Fruit fly (Drosophila melanogaster) whole organism, prepupa: ENCODE measurements around the gene CG15263.

Source experiments
- Blimp-1 ChIP-seq: fragments of 200-800 bp; sonication (Bioruptor generic); optimal IDR thresholded peaks from 3 replicates; lab custom pipeline; 2017; ENCODE audit warnings: missing biosample characterization, missing genetic modification characterization, mild to moderate bottlenecking, moderate library complexity, missing genetic modification reagents
- CG10669 ChIP-seq: fragments of 200-800 bp; sonication (Bioruptor generic); optimal IDR thresholded peaks from 3 replicates; lab custom pipeline; 2018; ENCODE audit warnings: missing biosample characterization, mild to moderate bottlenecking, missing genetic modification characterization, moderate library complexity
- CG34406 ChIP-seq: fragments of 200-800 bp; sonication (Bioruptor generic); optimal IDR thresholded peaks from 3 replicates; lab custom pipeline; 2016; ENCODE audit warnings: missing biosample characterization, missing genetic modification characterization
- CG4318 ChIP-seq: fragments of 200-800 bp; sonication (Bioruptor generic); optimal IDR thresholded peaks from 3 replicates; lab custom pipeline; 2017; ENCODE audit warnings: missing biosample characterization, mild to moderate bottlenecking, missing genetic modification characterization
- CG6163 ChIP-seq: fragments of 200-800 bp; sonication (Bioruptor generic); IDR thresholded peaks from 3 replicates; pipeline ENCODE4 v1.3.6; 2022; ENCODE audit warnings: missing biosample characterization, missing genetic modification characterization
- CG6792 ChIP-seq: fragments of 200-800 bp; sonication (Bioruptor generic); optimal IDR thresholded peaks from 3 replicates; lab custom pipeline; 2016; ENCODE audit warnings: missing biosample characterization, missing genetic modification characterization
- CG6854 ChIP-seq: fragments of 200-800 bp; sonication (Bioruptor generic); optimal IDR thresholded peaks from 2 replicates; lab custom pipeline; 2017; ENCODE audit warnings: missing biosample characterization, mild to moderate bottlenecking, missing genetic modification characterization
- CG7368 ChIP-seq: fragments of 200-800 bp; sonication (Bioruptor generic); optimal IDR thresholded peaks from 3 replicates; lab custom pipeline; 2016; ENCODE audit warnings: missing biosample characterization, missing genetic modification characterization
- CG8119 ChIP-seq: fragments of 200-800 bp; sonication (Bioruptor generic); IDR thresholded peaks from 3 replicates; pipeline ENCODE4 v1.3.6; 2022; ENCODE audit warnings: missing biosample characterization, missing genetic modification characterization
- CG8319 ChIP-seq: fragments of 200-800 bp; sonication (Bioruptor generic); optimal IDR thresholded peaks from 3 replicates; lab custom pipeline; 2016; ENCODE audit warnings: missing biosample characterization, missing genetic modification characterization
- Eip75B ChIP-seq: fragments of 200-800 bp; sonication (Bioruptor generic); optimal IDR thresholded peaks from 3 replicates; lab custom pipeline; 2016; ENCODE audit warnings: missing biosample characterization, missing genetic modification characterization
- Eip78C ChIP-seq: fragments of 200-800 bp; sonication (Bioruptor generic); peaks from one replicate; lab custom pipeline; 2016; ENCODE audit warnings: missing biosample characterization, missing genetic modification characterization
- Eip93F ChIP-seq: fragments of 200-800 bp; sonication (Bioruptor generic); optimal IDR thresholded peaks from 2 replicates; lab custom pipeline; 2016; ENCODE audit warnings: missing biosample characterization, mild to moderate bottlenecking, missing genetic modification characterization
- Ets21C ChIP-seq: fragments of 200-800 bp; sonication (Bioruptor generic); optimal IDR thresholded peaks from 3 replicates; lab custom pipeline; 2016; ENCODE audit warnings: missing biosample characterization, missing genetic modification characterization
- Ets96B ChIP-seq: fragments of 200-800 bp; optimal IDR thresholded peaks from 2 replicates; lab custom pipeline; 2019; ENCODE audit warnings: missing biosample characterization, mild to moderate bottlenecking, missing genetic modification characterization, moderate library complexity
- Gug ChIP-seq: fragments of 200-800 bp; sonication (Bioruptor generic); IDR thresholded peaks from 2 replicates; pipeline ENCODE4 v1.3.6; 2022; ENCODE audit warnings: missing biosample characterization, missing genetic modification characterization
- Hr39 ChIP-seq: fragments of 200-800 bp; sonication (Bioruptor generic); optimal IDR thresholded peaks from 2 replicates; lab custom pipeline; 2016; ENCODE audit warnings: missing biosample characterization, missing genetic modification characterization
- Hr4 ChIP-seq: fragments of 200-800 bp; sonication (Bioruptor generic); optimal IDR thresholded peaks from 3 replicates; lab custom pipeline; 2016; ENCODE audit warnings: missing biosample characterization, missing genetic modification characterization
- Lpt ChIP-seq: fragments of 200-800 bp; sonication (Bioruptor generic); optimal IDR thresholded peaks from 3 replicates; lab custom pipeline; 2016; ENCODE audit warnings: missing biosample characterization, missing genetic modification characterization
- Met ChIP-seq: fragments of 200-800 bp; sonication (Bioruptor generic); optimal IDR thresholded peaks from 3 replicates; lab custom pipeline; 2016; ENCODE audit warnings: missing biosample characterization, missing genetic modification characterization
- OdsH ChIP-seq: fragments of 200-800 bp; sonication (Bioruptor generic); optimal IDR thresholded peaks from 3 replicates; lab custom pipeline; 2016; ENCODE audit warnings: missing biosample characterization, missing genetic modification characterization
- Smox ChIP-seq: fragments of 200-800 bp; sonication (Bioruptor generic); optimal IDR thresholded peaks from 3 replicates; lab custom pipeline; 2016; ENCODE audit warnings: missing biosample characterization, missing genetic modification characterization
- Sox102F ChIP-seq: fragments of 200-800 bp; sonication (Bioruptor generic); optimal IDR thresholded peaks from 2 replicates; lab custom pipeline; 2016; ENCODE audit warnings: missing biosample characterization, mild to moderate bottlenecking, missing genetic modification characterization
- achi ChIP-seq: fragments of 200-800 bp; sonication (Bioruptor generic); optimal IDR thresholded peaks from 3 replicates; lab custom pipeline; 2016; ENCODE audit warnings: missing biosample characterization, missing genetic modification characterization
- acj6 ChIP-seq: fragments of 200-800 bp; sonication (Bioruptor generic); optimal IDR thresholded peaks from 3 replicates; lab custom pipeline; 2016; ENCODE audit warnings: missing biosample characterization, missing genetic modification characterization
- cyc ChIP-seq: fragments of 200-800 bp; sonication (Bioruptor generic); optimal IDR thresholded peaks from 3 replicates; lab custom pipeline; 2016; ENCODE audit warnings: missing biosample characterization, missing genetic modification characterization
- dac ChIP-seq: fragments of 200-800 bp; sonication (Bioruptor generic); optimal IDR thresholded peaks from 2 replicates; lab custom pipeline; 2017; ENCODE audit warnings: missing biosample characterization, mild to moderate bottlenecking, missing genetic modification characterization
- dsx ChIP-seq: fragments of 200-800 bp; optimal IDR thresholded peaks from 3 replicates; lab custom pipeline; 2019; ENCODE audit warnings: missing biosample characterization, mild to moderate bottlenecking, missing genetic modification characterization, moderate library complexity; ENCODE audit not compliant: poor library complexity, severe bottlenecking
- eg ChIP-seq: fragments of 200-800 bp; sonication (Bioruptor generic); IDR thresholded peaks from 3 replicates; pipeline ENCODE4 v1.3.6; 2022; ENCODE audit warnings: missing biosample characterization, missing genetic modification characterization
- esn ChIP-seq: fragments of 200-800 bp; sonication (Bioruptor generic); optimal IDR thresholded peaks from 2 replicates; lab custom pipeline; 2016; ENCODE audit warnings: missing biosample characterization, mild to moderate bottlenecking, missing genetic modification characterization, moderate library complexity
- fd59A ChIP-seq: fragments of 200-800 bp; sonication (Bioruptor generic); optimal IDR thresholded peaks from 2 replicates; lab custom pipeline; 2017; ENCODE audit warnings: missing biosample characterization, mild to moderate bottlenecking, missing genetic modification characterization, missing genetic modification reagents
- fd85E ChIP-seq: fragments of 200-800 bp; sonication (Bioruptor generic); optimal IDR thresholded peaks from 3 replicates; lab custom pipeline; 2016; ENCODE audit warnings: missing biosample characterization, missing genetic modification characterization
- fkh ChIP-seq: fragments of 200-800 bp; sonication (Bioruptor generic); optimal IDR thresholded peaks from 3 replicates; lab custom pipeline; 2017; ENCODE audit warnings: missing biosample characterization, mild to moderate bottlenecking, missing genetic modification characterization, moderate library complexity
- lz ChIP-seq: fragments of 200-800 bp; sonication (Bioruptor generic); optimal IDR thresholded peaks from 3 replicates; lab custom pipeline; 2016; ENCODE audit warnings: missing biosample characterization, missing genetic modification characterization
- net ChIP-seq: fragments of 200-800 bp; sonication (Bioruptor generic); optimal IDR thresholded peaks from 3 replicates; lab custom pipeline; 2016; ENCODE audit warnings: missing biosample characterization, missing genetic modification characterization
- pdm3 ChIP-seq: fragments of 200-800 bp; sonication (Bioruptor generic); optimal IDR thresholded peaks from 3 replicates; lab custom pipeline; 2016; ENCODE audit warnings: missing biosample characterization, missing genetic modification characterization
- svp ChIP-seq: fragments of 200-800 bp; sonication (Bioruptor generic); peaks from one replicate; lab custom pipeline; 2016; ENCODE audit warnings: missing biosample characterization, missing genetic modification characterization
- topi ChIP-seq: fragments of 200-800 bp; sonication (Bioruptor generic); optimal IDR thresholded peaks from 3 replicates; lab custom pipeline; 2016; ENCODE audit warnings: missing biosample characterization, missing genetic modification characterization
- vri ChIP-seq: fragments of 200-800 bp; sonication (Bioruptor generic); optimal IDR thresholded peaks from 3 replicates; lab custom pipeline; 2016; ENCODE audit warnings: missing biosample characterization, mild to moderate bottlenecking, missing genetic modification characterization

Gene CG15263

DNA sequence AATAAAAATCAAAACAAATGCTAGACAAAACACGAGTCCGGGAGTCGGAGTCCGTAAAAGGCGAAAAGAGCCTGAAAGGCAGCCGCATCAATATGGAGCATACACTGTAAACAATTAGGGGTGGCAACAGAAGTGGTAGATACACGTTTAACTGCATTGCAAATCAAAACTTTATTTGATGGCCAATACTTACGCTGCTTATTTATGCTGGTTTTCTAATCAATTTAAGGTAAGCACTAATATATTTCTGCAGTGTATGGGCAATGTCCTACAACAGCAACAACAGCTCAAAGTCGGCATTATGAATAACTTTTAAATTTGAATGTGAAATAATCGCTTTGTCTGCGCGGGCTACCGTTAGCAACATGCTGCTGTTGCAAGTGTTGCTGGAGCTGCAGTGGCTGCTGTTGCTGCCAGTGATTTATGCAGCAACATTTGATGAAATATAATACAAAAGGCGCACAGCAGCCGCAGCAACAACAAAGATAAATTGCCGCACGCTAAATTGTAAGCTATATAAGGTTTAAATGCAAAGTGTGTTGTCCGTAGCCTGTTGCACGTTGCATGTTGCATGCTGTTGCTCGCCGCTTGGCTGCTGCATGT is 11.2 kb upstream of the CG15263 start (continued):
- TF ChIP-seq Eip75B = peak; percentile 5
- TF ChIP-seq net (GFP tag; lab: Kevin White, UChicago) = no peak
- no peak for TF ChIP-seq dac (GFP tag; lab: Kevin White, UChicago)
- TF ChIP-seq Ets96B (tag; lab: Kevin White, UChicago) = peak; percentile 14
- TF ChIP-seq CG7368 (GFP tag; lab: Kevin White, UChicago) = no peak
- TF ChIP-seq Sox102F = peak; percentile 1
- peak; percentile 25 for TF ChIP-seq esn (GFP tag; lab: Kevin White, UChicago)
- no peak for TF ChIP-seq fkh (GFP tag; lab: Kevin White, UChicago)
- no peak for TF ChIP-seq dsx (GFP tag; lab: Kevin White, UChicago)
- no peak for TF ChIP-seq Ets21C (GFP tag; lab: Kevin White, UChicago)
- TF ChIP-seq Hr4 (GFP tag; lab: Kevin White, UChicago) = peak; percentile 54
- no peak for TF ChIP-seq CG34406
- peak; percentile 78 for TF ChIP-seq svp (GFP tag; lab: Kevin White, UChicago)
- no peak for TF ChIP-seq vri
- TF ChIP-seq Hr39 (GFP tag; lab: Kevin White, UChicago) = peak; percentile 26
- 0 out of 3 replicates have a peak, but pooled peaks have one; percentile 40 for TF ChIP-seq CG8119
- TF ChIP-seq achi (GFP tag; lab: Kevin White, UChicago) = peak; percentile 35
- no peak for TF ChIP-seq Smox (GFP tag; lab: Kevin White, UChicago)
- TF ChIP-seq eg = 0 out of 3 replicates have a peak, but pooled peaks have one; percentile 29
- no peak for TF ChIP-seq Blimp-1
- no peak for TF ChIP-seq Lpt (GFP tag; lab: Kevin White, UChicago)
- TF ChIP-seq topi (GFP tag; lab: Kevin White, UChicago) = peak; percentile 30
- TF ChIP-seq pdm3 (GFP tag; lab: Kevin White, UChicago) = peak; percentile 40
- no peak for TF ChIP-seq CG6792 (GFP tag; lab: Kevin White, UChicago)
- TF ChIP-seq OdsH (GFP tag; lab: Kevin White, UChicago) = peak; percentile 1
- peak; percentile 42 for TF ChIP-seq acj6 (GFP tag; lab: Kevin White, UChicago)
- no peak for TF ChIP-seq CG4318
- no peak for TF ChIP-seq CG6854 (GFP tag; lab: Kevin White, UChicago)
- no peak for TF ChIP-seq fd59A (GFP tag; lab: Kevin White, UChicago)
- TF ChIP-seq Gug (GFP tag; lab: Robert Waterston, UW) = no peak

DNA sequence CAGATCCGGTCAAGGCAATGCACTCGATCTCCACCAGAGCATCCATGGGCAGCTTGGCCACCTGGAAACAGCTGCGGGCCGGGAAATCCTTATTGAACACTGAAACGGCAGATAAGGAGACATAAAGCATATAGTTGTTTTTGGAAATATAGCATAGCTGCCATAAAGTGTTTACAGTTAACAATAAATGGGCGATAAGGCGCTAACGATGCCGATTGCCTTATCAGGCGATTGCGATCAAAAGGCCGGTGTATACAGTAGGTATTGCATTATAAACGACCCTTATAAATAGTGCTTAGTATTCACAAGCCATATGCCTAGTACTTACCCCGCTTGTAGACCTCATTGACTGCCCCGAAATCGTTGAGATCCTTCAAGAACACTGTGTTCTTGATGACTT is 10.5 kb upstream of the CG15263 start:
- TF ChIP-seq Sox102F (no peak), cyc (GFP tag; lab: Kevin White, UChicago) (no peak), CG10669 (no peak), lz (GFP tag; lab: Kevin White, UChicago) (no peak), Met (GFP tag; lab: Kevin White, UChicago) (no peak), CG8319 (GFP tag; lab: Kevin White, UChicago) (no peak), vri (no peak), fkh (GFP tag; lab: Kevin White, UChicago) (no peak), Eip93F (GFP tag; lab: Kevin White, UChicago) (no peak)

DNA sequence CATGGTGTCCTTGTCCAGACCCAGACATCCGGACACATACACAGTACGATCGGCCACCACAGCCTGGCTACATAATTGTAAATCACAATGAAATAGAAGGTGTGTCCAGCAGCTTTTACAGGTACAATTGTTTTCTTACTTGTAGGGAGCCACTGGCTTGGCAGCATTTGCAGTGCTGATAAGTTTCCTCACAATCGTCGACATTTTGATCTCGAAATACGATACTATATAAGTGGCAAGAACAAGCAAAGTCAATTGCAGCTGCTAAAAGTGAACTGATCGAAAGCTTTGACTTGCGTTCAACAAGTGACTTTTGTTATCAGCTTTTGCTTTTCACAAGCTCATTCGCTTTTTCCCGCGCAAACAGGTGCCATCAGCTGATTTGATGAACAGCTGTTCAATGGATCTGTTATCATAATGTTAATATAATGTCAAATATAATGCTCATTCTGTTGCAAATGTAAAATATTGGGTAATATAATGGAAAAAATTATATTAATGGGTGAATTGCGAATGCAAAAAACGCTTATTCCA is 9.9 kb upstream of the CG15263 start, which contains the start of gene UK114:
Gene UK114 (minus strand): TSS at position 309 of the 534 bp plus-strand sequence.
- TF ChIP-seq CG34406 (no peak), Eip75B (no peak), Eip78C (GFP tag; lab: Kevin White, UChicago) (peak; percentile 35), svp (GFP tag; lab: Kevin White, UChicago) (peak; percentile 96), dac (GFP tag; lab: Kevin White, UChicago) (no peak), Lpt (GFP tag; lab: Kevin White, UChicago) (no peak), Gug (GFP tag; lab: Robert Waterston, UW) (no peak), dsx (GFP tag; lab: Kevin White, UChicago) (peak; percentile 22), topi (GFP tag; lab: Kevin White, UChicago) (no peak), CG6163 (GFP tag; lab: Robert Waterston, UW) (0 out of 3 replicates have a peak, but pooled peaks have one; percentile 9), fd85E (GFP tag; lab: Kevin White, UChicago) (no peak)
